Worm (Caenorhabditis elegans): Measurements from ENCODE around the gene K04C1.5.

The K04C1.5 gene

DNA sequence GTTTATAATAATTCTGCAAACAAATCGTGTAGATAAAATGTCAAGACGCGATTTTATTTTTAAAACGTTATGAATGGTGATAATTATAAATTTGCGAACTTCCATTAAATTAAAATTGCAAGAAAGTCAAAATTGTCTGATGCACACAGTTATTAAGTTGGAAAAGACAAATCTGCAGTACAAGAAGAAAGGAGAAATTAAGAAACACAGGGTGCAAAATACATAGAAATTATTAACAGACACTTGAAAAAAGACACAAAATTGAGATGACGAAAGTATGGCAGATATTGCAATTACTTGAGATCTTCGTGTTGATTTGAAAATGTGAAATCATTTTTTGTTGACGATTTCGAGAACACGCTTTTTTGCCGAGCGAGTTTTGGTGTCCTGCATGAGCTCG is 6.3 kb upstream of the K04C1.5 start:
- TF ChIP-seq dao-5 (tag; optimal IDR thresholded peaks at IDR 0.05) = no peak
- no peak for TF ChIP-seq W03F9.2 (tag; optimal IDR thresholded peaks at IDR 0.05)
- no peak for TF ChIP-seq him-1 (tag; optimal IDR thresholded peaks at IDR 0.05)

DNA sequence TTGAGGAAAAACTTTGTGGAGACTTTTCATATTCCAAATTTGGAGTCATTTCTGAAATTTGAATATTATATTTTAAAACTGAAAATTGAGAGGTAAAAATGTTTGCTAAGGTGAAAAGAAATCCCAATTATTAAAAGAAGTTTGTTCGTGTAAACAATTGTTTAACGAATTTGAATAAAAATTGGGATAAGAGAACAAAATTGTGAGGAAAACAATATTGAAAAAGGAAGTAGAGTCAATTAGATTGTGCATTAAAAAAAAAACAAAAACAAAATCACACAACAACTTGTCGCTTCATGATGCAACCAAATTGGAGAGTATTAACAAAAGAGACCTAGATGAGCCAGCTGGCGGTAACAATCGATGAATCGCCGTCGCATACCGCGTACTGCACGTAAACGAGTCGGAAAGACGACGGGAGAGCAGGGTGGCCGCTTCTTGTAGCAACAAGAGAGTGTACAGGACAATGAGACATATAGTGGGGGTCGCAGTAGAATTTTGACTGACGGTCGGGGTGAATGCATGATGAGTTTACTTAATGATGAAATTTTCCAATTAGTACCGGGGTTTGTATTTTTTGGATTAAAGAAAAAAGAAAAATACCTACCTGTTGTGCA is 4.4 kb upstream of the K04C1.5 start, which contains the start of gene K04C1.3:
TSS of gene K04C1.3 (minus strand) at position 51 of the 617 bp plus-strand sequence.
- TF ChIP-seq him-1 (tag; optimal IDR thresholded peaks at IDR 0.05) (no peak), W03F9.2 (tag; optimal IDR thresholded peaks at IDR 0.05) (no peak), dao-5 (tag; optimal IDR thresholded peaks at IDR 0.05) (no peak)

DNA sequence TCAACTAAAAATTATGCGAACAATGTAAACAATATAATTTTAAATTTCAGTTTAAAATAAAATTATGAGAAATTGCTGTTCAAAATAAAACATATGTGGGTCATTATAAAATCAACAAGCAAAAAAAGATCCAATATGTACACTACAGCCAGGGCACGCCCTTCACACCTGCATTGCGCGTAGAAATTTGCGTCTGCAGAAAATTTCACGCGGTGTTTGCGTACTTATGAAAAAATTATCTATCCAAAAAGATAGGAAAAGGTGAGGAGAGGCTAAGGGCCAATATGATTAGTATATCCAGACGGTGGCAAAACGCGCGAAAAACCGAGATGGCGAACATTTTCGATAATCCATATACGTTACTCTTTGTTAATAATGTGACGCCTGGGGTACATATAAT is 3.4 kb upstream of the K04C1.5 start:
- TF ChIP-seq W03F9.2 (tag; optimal IDR thresholded peaks at IDR 0.05) = no peak
- no peak for TF ChIP-seq dao-5 (tag; optimal IDR thresholded peaks at IDR 0.05)
- no peak for TF ChIP-seq him-1 (tag; optimal IDR thresholded peaks at IDR 0.05)

DNA sequence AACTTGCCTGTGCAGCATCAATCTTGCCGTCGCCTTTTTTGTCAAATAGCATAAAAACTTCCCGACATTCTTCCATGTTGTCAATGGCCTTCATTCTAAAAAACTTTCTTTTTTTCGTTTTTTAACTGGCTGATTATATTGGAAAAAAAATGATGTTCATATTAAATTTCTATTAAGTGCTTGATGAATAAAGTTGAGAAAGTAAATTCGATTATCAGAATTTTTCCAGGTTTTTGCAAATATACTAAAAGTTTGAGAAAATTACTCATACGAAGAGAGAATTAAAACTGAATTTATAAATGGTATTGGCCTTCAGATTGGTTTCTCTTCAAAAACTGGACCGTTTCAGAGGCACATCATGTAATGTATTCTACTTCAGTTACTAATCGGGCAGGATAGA is 1.3 kb upstream of the K04C1.5 start, which contains the start of gene mlc-6:
TSS of gene mlc-6 (minus strand) at position 101 of the 400 bp plus-strand sequence.
- TF ChIP-seq him-1 (tag; optimal IDR thresholded peaks at IDR 0.05) = no peak
- TF ChIP-seq dao-5 (tag; optimal IDR thresholded peaks at IDR 0.05) = no peak
- TF ChIP-seq W03F9.2 (tag; optimal IDR thresholded peaks at IDR 0.05) = no peak

DNA sequence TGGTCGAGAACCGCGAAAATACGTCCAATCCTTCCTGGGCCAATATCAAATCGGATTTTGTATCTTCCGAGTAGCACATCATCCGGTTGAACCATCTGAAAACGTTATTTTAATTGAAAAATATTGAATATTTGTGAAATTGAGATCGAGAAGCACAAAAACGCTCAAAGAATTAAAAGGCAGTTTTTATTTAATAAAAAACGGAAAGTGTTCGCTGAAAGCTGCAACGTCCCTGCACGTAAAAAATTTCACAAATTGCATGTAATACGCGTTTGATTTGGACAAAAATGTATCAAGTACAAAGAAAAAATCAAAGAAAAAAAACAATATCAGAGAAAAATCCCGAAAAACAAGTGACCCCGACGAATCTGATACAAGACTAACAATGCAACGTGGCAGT is 4.2 kb downstream of the K04C1.5 start, which contains the start of gene E02H4.6:
TSS of gene E02H4.6 (minus strand) at position 101 of the 400 bp plus-strand sequence.
- TF ChIP-seq him-1 (tag; optimal IDR thresholded peaks at IDR 0.05) (no peak), dao-5 (tag; optimal IDR thresholded peaks at IDR 0.05) (no peak), W03F9.2 (tag; optimal IDR thresholded peaks at IDR 0.05) (no peak)

DNA sequence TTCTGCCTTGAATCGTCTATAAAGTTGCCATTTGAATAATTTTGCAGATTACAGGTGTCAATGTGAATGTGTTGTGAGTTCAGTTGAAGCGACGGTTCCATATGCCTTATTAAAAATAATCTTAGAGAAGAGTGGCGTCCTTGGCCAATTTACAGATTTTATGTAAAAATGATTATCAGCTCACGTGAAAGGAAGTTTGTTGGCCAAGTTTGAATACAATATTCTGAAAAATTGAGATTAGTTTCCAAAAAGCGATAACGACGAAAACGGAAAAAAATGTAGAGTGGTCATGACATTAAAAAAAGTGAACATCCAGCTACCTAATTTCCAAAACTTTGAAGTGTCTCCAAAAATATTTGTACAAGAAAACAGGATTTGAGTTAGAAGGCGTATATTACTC is 7.2 kb downstream of the K04C1.5 start, which contains the start of gene E02H4.5:
TSS of gene E02H4.5 (minus strand) at position 101 of the 400 bp plus-strand sequence.
- TF ChIP-seq him-1 (tag; optimal IDR thresholded peaks at IDR 0.05) = no peak
- TF ChIP-seq dao-5 (tag; optimal IDR thresholded peaks at IDR 0.05) = no peak
- TF ChIP-seq W03F9.2 (tag; optimal IDR thresholded peaks at IDR 0.05) = no peak

DNA sequence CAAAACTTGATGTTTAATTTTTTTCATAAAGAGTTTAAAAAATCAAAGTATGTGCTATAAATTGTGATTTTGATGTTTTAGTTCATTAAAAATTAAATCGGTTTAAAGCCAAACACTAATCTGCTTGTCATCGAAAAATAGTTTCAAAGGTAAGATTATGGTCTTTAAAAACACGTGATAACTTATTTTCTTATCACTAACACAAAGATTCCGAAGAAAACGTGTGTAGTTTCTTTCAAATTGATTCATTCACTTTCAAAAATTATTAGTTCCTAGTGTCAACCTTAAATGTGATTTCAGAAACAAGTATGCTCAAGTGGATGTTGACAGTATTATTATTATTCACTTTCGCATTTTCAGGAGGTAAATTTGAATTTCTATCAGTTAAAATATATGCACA is 8.1 kb downstream of the K04C1.5 start, which contains the start of gene E02H4.7:
TSS of gene E02H4.7 (plus strand) at position 301 of the 400 bp plus-strand sequence.
- no peak for TF ChIP-seq dao-5 (tag; optimal IDR thresholded peaks at IDR 0.05)
- TF ChIP-seq W03F9.2 (tag; optimal IDR thresholded peaks at IDR 0.05) = no peak
- TF ChIP-seq him-1 (tag; optimal IDR thresholded peaks at IDR 0.05) = no peak

DNA sequence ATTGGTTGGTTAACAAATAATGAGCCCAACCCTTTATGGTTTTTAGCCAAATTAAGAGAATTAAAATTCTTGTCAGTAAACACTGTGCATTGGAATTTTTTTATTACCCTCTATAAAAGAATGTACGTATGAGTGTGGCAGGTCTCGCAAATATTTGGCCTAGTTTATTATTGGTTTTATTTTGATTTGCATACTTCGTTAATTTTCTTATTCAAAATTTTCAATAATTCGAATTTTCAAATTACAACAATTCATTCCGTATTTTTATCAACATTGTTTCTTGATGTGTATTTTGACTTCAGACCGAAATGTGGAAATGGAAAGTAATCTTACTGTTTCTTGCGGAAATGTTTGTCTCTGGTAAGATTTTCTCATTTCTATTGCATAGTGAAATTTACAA is 9.8 kb downstream of the K04C1.5 start, which contains the start of gene E02H4.4:
TSS of gene E02H4.4 (plus strand) at position 301 of the 400 bp plus-strand sequence.
- TF ChIP-seq W03F9.2 (tag; optimal IDR thresholded peaks at IDR 0.05) (no peak), him-1 (tag; optimal IDR thresholded peaks at IDR 0.05) (no peak)

DNA sequence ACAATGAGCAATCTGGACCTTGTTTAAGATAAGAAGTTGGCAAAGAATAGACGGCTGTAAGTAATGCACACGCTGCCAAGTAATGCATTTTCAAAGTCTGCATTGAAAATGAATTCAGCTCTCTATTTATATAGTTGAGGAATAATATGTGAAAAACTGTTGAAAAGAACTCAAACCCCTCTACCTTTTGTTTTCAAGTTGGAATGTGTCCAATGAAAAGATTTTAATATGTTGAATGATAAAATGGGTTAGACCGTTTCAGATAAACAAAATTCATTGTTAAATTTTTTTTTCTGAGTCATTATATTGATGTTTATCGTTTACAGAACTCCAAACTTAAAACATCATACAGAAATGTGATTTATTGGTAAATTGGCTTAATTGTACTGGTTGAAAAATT is 15.6 kb downstream of the K04C1.5 start, which contains the start of gene E02H4.8:
TSS of gene E02H4.8 (minus strand) at position 101 of the 400 bp plus-strand sequence.
- TF ChIP-seq him-1 (tag; optimal IDR thresholded peaks at IDR 0.05) (no peak), W03F9.2 (tag; optimal IDR thresholded peaks at IDR 0.05) (no peak), dao-5 (tag; optimal IDR thresholded peaks at IDR 0.05) (no peak)

DNA sequence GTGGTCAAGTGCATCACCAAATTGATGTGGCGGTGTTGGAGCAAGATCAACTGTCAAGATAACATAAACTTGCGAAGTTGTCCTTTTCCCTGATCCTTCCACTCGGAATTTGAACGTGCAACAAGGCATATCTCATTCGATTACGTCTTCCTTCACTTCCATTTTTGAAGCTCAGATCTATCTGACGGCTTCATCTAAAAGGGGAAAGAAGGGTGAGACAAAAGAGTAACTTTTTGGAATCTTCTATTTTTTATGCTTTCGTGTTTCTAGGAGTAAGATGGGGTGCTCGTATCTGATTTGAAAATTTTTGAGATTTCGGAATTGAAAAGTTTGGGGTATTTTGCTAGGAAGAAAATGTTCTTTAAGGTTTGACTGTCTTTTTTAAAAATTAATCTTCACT is 19.3 kb downstream of the K04C1.5 start:
- TF ChIP-seq him-1 (tag; optimal IDR thresholded peaks at IDR 0.05) (no peak), dao-5 (tag; optimal IDR thresholded peaks at IDR 0.05) (no peak), W03F9.2 (tag; optimal IDR thresholded peaks at IDR 0.05) (no peak)

DNA sequence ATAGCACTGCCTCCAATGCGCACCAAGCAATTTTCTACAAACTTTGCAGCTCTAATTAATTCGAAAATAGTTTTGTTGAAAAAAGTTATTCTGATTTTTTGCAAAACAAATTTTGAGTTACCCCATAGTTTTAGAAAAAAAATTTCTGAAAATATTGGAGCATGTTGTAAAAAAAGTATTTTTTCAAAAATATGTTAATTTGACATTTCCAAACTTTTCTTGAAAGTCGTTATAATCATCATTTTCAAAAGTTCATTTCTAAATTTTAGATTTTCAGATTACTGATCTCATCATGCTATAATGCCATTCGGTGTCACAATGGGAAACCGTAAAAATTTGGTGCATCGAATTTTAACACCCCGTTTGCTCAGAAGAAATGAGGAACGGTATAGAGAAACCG is 19.9 kb downstream of the K04C1.5 start, which contains the start of gene del-1:
TSS of gene del-1 (plus strand) at position 301 of the 400 bp plus-strand sequence.
- TF ChIP-seq W03F9.2 (tag; optimal IDR thresholded peaks at IDR 0.05) = no peak
- TF ChIP-seq dao-5 (tag; optimal IDR thresholded peaks at IDR 0.05) = no peak
- TF ChIP-seq him-1 (tag; optimal IDR thresholded peaks at IDR 0.05) = no peak

DNA sequence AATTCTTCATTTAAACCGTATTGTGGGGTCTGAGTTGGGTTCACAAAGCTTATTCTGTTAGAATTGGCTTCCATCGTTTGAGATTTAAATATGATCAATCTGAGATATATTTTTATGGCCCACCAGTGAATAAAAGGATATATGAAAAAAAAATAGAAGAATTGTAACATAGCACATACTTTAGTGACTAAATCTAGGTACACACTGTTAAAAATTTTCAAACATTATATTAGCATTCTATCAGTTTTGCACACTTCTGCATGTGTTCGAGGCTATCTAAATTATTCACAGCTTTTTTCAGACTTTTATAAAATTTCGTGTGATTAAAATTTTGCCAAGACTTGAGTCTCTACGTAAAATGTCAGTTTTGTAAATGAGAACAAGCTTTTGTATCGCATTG is 33.7 kb downstream of the K04C1.5 start, which contains the start of gene E02H4.2:
TSS of gene E02H4.2 (minus strand) at position 101 of the 400 bp plus-strand sequence.
- TF ChIP-seq dao-5 (tag; optimal IDR thresholded peaks at IDR 0.05) (no peak), him-1 (tag; optimal IDR thresholded peaks at IDR 0.05) (no peak), W03F9.2 (tag; optimal IDR thresholded peaks at IDR 0.05) (no peak)

DNA sequence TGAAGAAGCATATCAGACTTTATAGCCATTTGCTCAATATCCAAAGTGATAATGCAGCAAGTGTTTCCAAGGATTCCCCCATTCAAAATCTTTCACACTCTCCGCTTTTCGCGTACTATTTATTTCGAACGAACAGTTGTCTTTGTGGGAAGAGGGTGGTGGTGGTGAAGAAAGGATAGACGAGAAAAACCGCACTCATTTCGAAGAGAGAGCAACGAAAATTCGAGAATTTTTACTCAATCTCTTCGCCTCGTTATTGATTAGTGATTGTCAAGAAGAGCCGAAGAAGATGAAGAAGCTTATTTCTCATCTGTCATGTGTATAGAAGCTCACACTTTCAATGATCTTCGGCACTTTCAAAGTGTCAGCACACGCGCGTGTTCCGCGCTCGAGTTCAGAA is 40.0 kb downstream of the K04C1.5 start:
- TF ChIP-seq W03F9.2 (tag; optimal IDR thresholded peaks at IDR 0.05) (no peak), dao-5 (tag; optimal IDR thresholded peaks at IDR 0.05) (no peak), him-1 (tag; optimal IDR thresholded peaks at IDR 0.05) (no peak)

DNA sequence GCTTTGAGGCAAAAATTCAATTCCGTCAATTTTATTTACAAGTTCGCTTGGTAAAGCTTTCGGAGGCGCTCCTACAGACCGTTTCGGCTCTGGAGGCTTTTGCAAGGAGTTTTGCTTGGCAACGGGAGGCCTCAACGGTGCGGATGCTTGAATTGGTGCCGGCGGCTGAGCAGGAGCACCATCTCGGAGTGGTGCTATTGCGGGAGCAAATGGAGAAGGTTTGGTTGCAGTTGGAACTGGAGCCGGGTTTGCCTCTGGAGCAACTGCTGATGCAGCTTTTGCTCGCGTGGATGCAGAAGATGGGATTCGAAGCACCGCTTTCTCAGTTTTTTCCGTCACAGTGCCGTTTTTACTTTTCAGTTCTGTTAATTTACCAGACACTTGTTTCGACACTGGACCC is 42.1 kb downstream of the K04C1.5 start:
- TF ChIP-seq him-1 (tag; optimal IDR thresholded peaks at IDR 0.05) (no peak), W03F9.2 (tag; optimal IDR thresholded peaks at IDR 0.05) (no peak), dao-5 (tag; optimal IDR thresholded peaks at IDR 0.05) (no peak)

Measured in whole organism, L4/young adult.